Worm (Caenorhabditis elegans) whole organism, L1 larva: Measurements from ENCODE around the gene srh-297.

Experiments
- C04F5.9 ChIP-seq: sonication (generic microtip); optimal IDR thresholded peaks from 2 replicates; lab custom pipeline; 2016; ENCODE audit warnings: missing genetic modification characterization, missing compliant biosample characterization
- F16B12.6 ChIP-seq: fragments of 150-350 bp; optimal IDR thresholded peaks from 2 replicates; lab custom pipeline; 2014; ENCODE audit warnings: missing biosample characterization, missing genetic modification characterization
- Y116A8C.19 ChIP-seq: sonication (generic microtip); optimal IDR thresholded peaks from 2 replicates; lab custom pipeline; 2016; ENCODE audit warnings: missing compliant biosample characterization, missing genetic modification characterization, borderline replicate concordance
- ama-1 ChIP-seq: fragments of 150-350 bp; optimal IDR thresholded peaks from 2 replicates; lab custom pipeline; 2014
- blmp-1 ChIP-seq: fragments of 150-350 bp; optimal IDR thresholded peaks from 2 replicates; lab custom pipeline; 2014; ENCODE audit warnings: missing biosample characterization, missing genetic modification characterization
- ceh-8 ChIP-seq: fragments of 200-800 bp; sonication (Bioruptor generic); optimal IDR thresholded peaks from 2 replicates; lab custom pipeline; 2018; ENCODE audit warnings: mild to moderate bottlenecking, missing genetic modification characterization, moderate library complexity, missing compliant biosample characterization
- ceh-88 ChIP-seq: fragments of 200-800 bp; sonication (Bioruptor generic); IDR thresholded peaks from 2 replicates; pipeline ENCODE4 v1.3.6; 2022; ENCODE audit warnings: missing genetic modification characterization, missing compliant biosample characterization
- ces-1 ChIP-seq: fragments of 150-350 bp; optimal IDR thresholded peaks from 2 replicates; lab custom pipeline; 2014; ENCODE audit warnings: missing biosample characterization, missing genetic modification reagents, missing genetic modification characterization
- dpl-1 ChIP-seq, 3 experiments: fragments of 150-350 bp in 2 of 3; sonication (generic microtip) in 1 of 3; optimal IDR thresholded peaks; 2 replicates each; lab custom pipeline; 2014 to 2017; ENCODE audit warnings: missing biosample characterization in 3 of 3, missing genetic modification characterization in 3 of 3, missing genetic modification reagents in 3 of 3
- efl-3 ChIP-seq: fragments of 200-800 bp; sonication (Bioruptor generic); optimal IDR thresholded peaks from 2 replicates; lab custom pipeline; 2018; ENCODE audit warnings: mild to moderate bottlenecking, missing genetic modification characterization, missing compliant biosample characterization
- egl-13 ChIP-seq: sonication (generic microtip); optimal IDR thresholded peaks from 2 replicates; lab custom pipeline; 2016; ENCODE audit warnings: missing genotype, missing genetic modification reagents, missing genetic modification characterization, missing compliant biosample characterization
- elt-2 ChIP-seq: sonication (generic microtip); optimal IDR thresholded peaks from 2 replicates; lab custom pipeline; 2016; ENCODE audit warnings: missing genetic modification characterization, mild to moderate bottlenecking, inconsistent platforms, missing compliant biosample characterization, missing genetic modification reagents
- fkh-4 ChIP-seq: sonication (generic microtip); optimal IDR thresholded peaks from 2 replicates; lab custom pipeline; 2016; ENCODE audit warnings: missing compliant biosample characterization, missing genetic modification characterization, borderline replicate concordance
- fkh-8 ChIP-seq: sonication (generic microtip); optimal IDR thresholded peaks from 2 replicates; lab custom pipeline; 2016; ENCODE audit warnings: mild to moderate bottlenecking, missing genetic modification characterization, missing compliant biosample characterization
- hlh-4 ChIP-seq: sonication (generic microtip); optimal IDR thresholded peaks from 2 replicates; lab custom pipeline; 2016; ENCODE audit warnings: mild to moderate bottlenecking, missing genetic modification characterization, missing compliant biosample characterization
- hpl-2 ChIP-seq: fragments of 150-350 bp; optimal IDR thresholded peaks from 2 replicates; lab custom pipeline; 2014; ENCODE audit warnings: missing biosample characterization, missing genetic modification reagents, missing genetic modification characterization
- irx-1 ChIP-seq: sonication (generic microtip); optimal IDR thresholded peaks from 2 replicates; lab custom pipeline; 2016; ENCODE audit warnings: missing genetic modification characterization, missing compliant biosample characterization
- isw-1 ChIP-seq: fragments of 200-800 bp; sonication (Bioruptor generic); IDR thresholded peaks from 2 replicates; pipeline ENCODE4 v1.3.6; 2022; ENCODE audit warnings: missing genetic modification characterization, missing compliant biosample characterization
- lin-13 ChIP-seq: fragments of 150-350 bp; optimal IDR thresholded peaks from 2 replicates; lab custom pipeline; 2014; ENCODE audit warnings: missing biosample characterization, missing genetic modification reagents, missing genetic modification characterization
- lin-14 ChIP-seq: fragments of 200-800 bp; sonication (Bioruptor generic); optimal IDR thresholded peaks from 2 replicates; lab custom pipeline; 2018; ENCODE audit warnings: mild to moderate bottlenecking, missing genetic modification characterization, moderate library complexity, missing compliant biosample characterization
- lin-15B ChIP-seq: fragments of 150-350 bp; sonication (generic microtip); optimal IDR thresholded peaks from 3 replicates; lab custom pipeline; 2014; ENCODE audit warnings: missing biosample characterization, missing genetic modification characterization
- lin-35 ChIP-seq, 2 experiments: fragments of 150-350 bp; optimal IDR thresholded peaks; 2 replicates each; lab custom pipeline; 2014; ENCODE audit warnings: missing biosample characterization in 2 of 2, missing genetic modification characterization in 2 of 2, missing genetic modification reagents in 2 of 2
- lin-39 ChIP-seq: fragments of 150-350 bp; optimal IDR thresholded peaks from 2 replicates; lab custom pipeline; 2014; ENCODE audit warnings: missing biosample characterization, missing genetic modification reagents, missing genetic modification characterization
- lir-3 ChIP-seq: sonication (generic microtip); optimal IDR thresholded peaks from 2 replicates; lab custom pipeline; 2016; ENCODE audit warnings: mild to moderate bottlenecking, missing genetic modification characterization, moderate library complexity, missing compliant biosample characterization; ENCODE audit not compliant: poor library complexity
- mab-9 ChIP-seq: fragments of 200-800 bp; sonication (Bioruptor generic); IDR thresholded peaks from 2 replicates; pipeline ENCODE4 v1.3.6; 2022; ENCODE audit warnings: missing genetic modification reagents, missing genetic modification characterization, missing compliant biosample characterization
- mdl-1 ChIP-seq, 2 experiments: fragments of 150-350 bp; optimal IDR thresholded peaks; 2 replicates each; lab custom pipeline; 2014 to 2017; ENCODE audit warnings: missing biosample characterization in 2 of 2, missing genetic modification characterization in 2 of 2, inconsistent platforms in 1 of 2
- mef-2 ChIP-seq: fragments of 150-350 bp; optimal IDR thresholded peaks from 2 replicates; lab custom pipeline; 2014; ENCODE audit warnings: missing biosample characterization, missing genetic modification characterization
- nhr-11 ChIP-seq: fragments of 150-350 bp; optimal IDR thresholded peaks from 2 replicates; lab custom pipeline; 2014; ENCODE audit warnings: missing biosample characterization, missing genetic modification characterization
- nhr-19 ChIP-seq: fragments of 200-800 bp; sonication (Bioruptor generic); conservative IDR thresholded peaks from 2 replicates; pipeline ENCODE4 v1.3.6; 2022; ENCODE audit warnings: missing genetic modification characterization, missing compliant biosample characterization
- nhr-20 ChIP-seq: sonication (generic microtip); optimal IDR thresholded peaks from 2 replicates; lab custom pipeline; 2016; ENCODE audit warnings: mild to moderate bottlenecking, missing genetic modification characterization, missing compliant biosample characterization
- nhr-28 ChIP-seq: fragments of 150-350 bp; optimal IDR thresholded peaks from 2 replicates; lab custom pipeline; 2014; ENCODE audit warnings: missing biosample characterization, missing genetic modification characterization
- nhr-47 ChIP-seq: sonication (generic microtip); optimal IDR thresholded peaks from 2 replicates; lab custom pipeline; 2016; ENCODE audit warnings: mild to moderate bottlenecking, missing genetic modification characterization, moderate library complexity, missing compliant biosample characterization
- nhr-76 ChIP-seq: sonication (generic microtip); optimal IDR thresholded peaks from 2 replicates; lab custom pipeline; 2017; ENCODE audit warnings: missing biosample characterization, missing genetic modification characterization
- rnt-1 ChIP-seq: sonication (generic microtip); optimal IDR thresholded peaks from 2 replicates; lab custom pipeline; 2016; ENCODE audit warnings: mild to moderate bottlenecking, missing genetic modification characterization, moderate library complexity, missing compliant biosample characterization
- swsn-7 ChIP-seq: sonication (generic microtip); optimal IDR thresholded peaks from 2 replicates; lab custom pipeline; 2016; ENCODE audit warnings: missing genetic modification characterization, missing compliant biosample characterization
- unc-130 ChIP-seq: fragments of 150-350 bp; optimal IDR thresholded peaks from 2 replicates; lab custom pipeline; 2017; ENCODE audit warnings: missing biosample characterization, missing genetic modification characterization, inconsistent platforms
- unc-30 ChIP-seq: sonication (generic microtip); optimal IDR thresholded peaks from 2 replicates; lab custom pipeline; 2017; ENCODE audit warnings: missing biosample characterization, missing genetic modification characterization
- vab-15 ChIP-seq: sonication (generic microtip); optimal IDR thresholded peaks from 2 replicates; lab custom pipeline; 2017; ENCODE audit warnings: missing genotype, mild to moderate bottlenecking, missing genetic modification characterization, missing compliant biosample characterization
- xbp-1 ChIP-seq: sonication (generic microtip); optimal IDR thresholded peaks from 2 replicates; lab custom pipeline; 2016; ENCODE audit warnings: missing genetic modification characterization, missing compliant biosample characterization
- zip-4 ChIP-seq: fragments of 200-800 bp; sonication (Bioruptor generic); optimal IDR thresholded peaks from 2 replicates; lab custom pipeline; 2018; ENCODE audit warnings: mild to moderate bottlenecking, missing genetic modification characterization, moderate library complexity, missing compliant biosample characterization
- ztf-11 ChIP-seq, 2 experiments: sonication (generic microtip); optimal IDR thresholded peaks; 2 replicates each; lab custom pipeline; 2016 to 2017; ENCODE audit warnings: missing genetic modification characterization in 2 of 2, missing biosample characterization in 1 of 2, missing compliant biosample characterization in 1 of 2

The srh-297 gene

ce11 chrII:3230422-3230821, at the start of gene srh-297:
Gene srh-297, minus strand, starts transcription at chrII:3230522.
- TF ChIP-seq swsn-7 (tag; lab: Kevin White, UChicago) (no peak), mef-2 (tag; lab: Kevin White, UChicago) (no peak), C04F5.9 (tag; lab: Kevin White, UChicago) (no peak), nhr-47 (tag; lab: Kevin White, UChicago) (no peak), vab-15 (no peak), nhr-11 (tag; lab: Kevin White, UChicago) (no peak), nhr-19 (GFP tag; lab: Robert Waterston, UW) (no peak), ceh-8 (GFP tag; lab: Kevin White, UChicago) (no peak), lir-3 (tag; lab: Kevin White, UChicago) (no peak), rnt-1 (tag; lab: Kevin White, UChicago) (no peak), nhr-20 (tag; lab: Kevin White, UChicago) (no peak), xbp-1 (no peak), ceh-88 (GFP tag; lab: Robert Waterston, UW) (no peak), elt-2 (no peak), nhr-76 (tag; lab: Kevin White, UChicago) (no peak), lin-15B (no peak), ama-1 (lab: Kevin White, UChicago) (no peak)

DNA sequence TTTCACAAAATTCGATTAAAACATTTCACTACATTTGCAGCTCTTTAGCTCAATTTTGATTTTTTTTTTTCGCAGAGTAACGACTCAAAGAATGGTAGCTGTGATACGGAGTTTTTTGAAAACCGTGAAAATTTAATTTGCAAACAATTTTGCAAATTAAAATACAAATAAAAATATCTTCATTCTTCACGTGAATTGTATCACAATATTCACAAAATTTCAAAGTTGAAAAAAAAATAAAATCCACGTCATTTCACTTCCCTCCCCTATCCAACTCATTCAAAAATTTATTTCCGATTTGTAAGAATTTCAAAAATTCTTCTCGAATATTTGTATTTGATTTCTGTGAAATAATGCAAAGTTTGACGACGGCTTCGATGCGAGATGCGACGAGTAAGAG, 48.3 kb upstream of the srh-297 start, which contains the start of gene wht-4:
wht-4 (plus strand) TSS at position 301 of the 400 bp plus-strand sequence.
- no peak for TF ChIP-seq lin-14 (GFP tag; lab: Kevin White, UChicago)
- TF ChIP-seq lin-39: no peak
- no peak for TF ChIP-seq swsn-7 (tag; lab: Kevin White, UChicago)
- no peak for TF ChIP-seq zip-4 (GFP tag; lab: Kevin White, UChicago)
- no peak for TF ChIP-seq ztf-11 (tag; optimal IDR thresholded peaks at IDR 0.05; lab: Kevin White, UChicago)
- no peak for TF ChIP-seq fkh-8 (tag; lab: Kevin White, UChicago)
- no peak for TF ChIP-seq Y116A8C.19 (tag; lab: Kevin White, UChicago)
- no peak for TF ChIP-seq mab-9
- no peak for TF ChIP-seq mdl-1 (tag; optimal IDR thresholded peaks at IDR 0.05; lab: Kevin White, UChicago)
- TF ChIP-seq nhr-20 (tag; lab: Kevin White, UChicago): no peak
- no peak for TF ChIP-seq fkh-4 (tag; lab: Kevin White, UChicago)
- TF ChIP-seq ces-1 (GFP tag; lab: Kevin White, UChicago): no peak
- TF ChIP-seq blmp-1 (tag; lab: Kevin White, UChicago): no peak
- TF ChIP-seq nhr-19 (GFP tag; lab: Robert Waterston, UW): no peak
- TF ChIP-seq unc-30 (tag; lab: Kevin White, UChicago): no peak
- TF ChIP-seq isw-1 (GFP tag; lab: Robert Waterston, UW): no peak
- no peak for TF ChIP-seq efl-3 (GFP tag; lab: Kevin White, UChicago)
- TF ChIP-seq F16B12.6 (tag; lab: Kevin White, UChicago): no peak

DNA sequence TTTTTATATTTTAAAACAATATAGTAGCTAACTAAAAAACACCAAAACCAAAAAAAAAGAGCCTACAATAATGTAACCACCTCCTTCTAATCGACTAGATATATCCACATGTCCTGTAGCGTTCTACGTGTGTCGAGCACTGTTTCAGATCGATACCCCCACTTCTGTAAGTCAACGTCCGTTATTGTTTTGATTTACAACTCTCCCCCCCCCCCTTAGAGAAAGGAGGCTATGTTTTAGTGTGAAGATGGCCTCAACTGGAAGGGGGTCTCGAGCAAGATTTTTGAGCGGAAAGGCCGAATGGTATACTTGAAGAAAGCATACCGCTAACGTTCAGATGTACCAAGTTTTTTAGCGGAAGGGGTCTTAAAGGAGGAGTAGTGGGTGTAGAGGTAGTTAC, 47.4 kb upstream of the srh-297 start, which contains the start of gene F02E11.4:
F02E11.4 (minus strand) TSS at position 101 of the 400 bp plus-strand sequence.
- TF ChIP-seq nhr-28 (tag; lab: Kevin White, UChicago) (no peak), ztf-11 (tag; optimal IDR thresholded peaks at IDR 0.05; lab: Kevin White, UChicago) (no peak), lin-35 (GFP tag; optimal IDR thresholded peaks at IDR 0.05; lab: Kevin White, UChicago) (no peak), egl-13 (tag; lab: Kevin White, UChicago) (no peak), fkh-8 (tag; lab: Kevin White, UChicago) (no peak), lin-13 (no peak), hlh-4 (no peak), unc-130 (no peak), mdl-1 (tag; optimal IDR thresholded peaks at IDR 0.05; lab: Kevin White, UChicago) (no peak), hpl-2 (GFP tag; lab: Kevin White, UChicago) (no peak), elt-2 (no peak), mab-9 (no peak), lin-15B (no peak), irx-1 (no peak), nhr-76 (tag; lab: Kevin White, UChicago) (no peak), dpl-1 (GFP tag; optimal IDR thresholded peaks at IDR 0.05; lab: Kevin White, UChicago) (no peak), F16B12.6 (tag; lab: Kevin White, UChicago) (no peak)
- TF ChIP-seq, all 84 proteins: peak for 0
